Worm (Caenorhabditis elegans): ENCODE data around the gene cept-2.

DNA sequence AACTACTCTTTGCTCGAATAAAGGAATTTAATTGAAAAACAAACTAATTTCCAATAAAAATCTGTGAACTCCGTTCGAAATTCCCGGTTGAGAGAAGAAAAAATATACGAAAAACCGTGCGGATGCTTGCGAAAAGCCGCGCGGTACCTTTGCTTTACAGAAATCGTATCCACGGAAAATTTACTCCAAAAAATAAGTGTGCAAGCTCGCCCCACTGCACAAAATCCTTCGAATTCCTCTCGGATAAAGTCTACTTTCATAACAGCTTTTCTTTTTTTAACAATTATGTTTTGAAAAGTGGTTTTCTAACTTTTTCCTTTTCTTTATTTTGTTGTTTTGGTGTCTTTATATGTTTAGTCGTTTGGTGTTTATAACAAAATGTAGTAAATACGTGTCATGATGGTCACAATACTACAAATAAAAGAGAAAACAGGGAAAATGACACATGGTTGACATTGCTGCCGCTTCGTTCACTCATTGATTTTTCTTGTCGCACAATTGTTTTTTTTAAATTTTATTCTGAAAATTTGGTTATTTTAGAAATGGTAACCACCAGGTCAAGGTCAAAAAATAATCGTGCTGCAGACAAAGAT is at the start of gene cept-2:
- TF ChIP-seq nhr-237 (tag; optimal IDR thresholded peaks at IDR 0.05) (peak; percentile 60), elt-2 (tag; optimal IDR thresholded peaks at IDR 0.05) (peak; percentile 46)
